Worm (Caenorhabditis elegans): ENCODE data around the gene oat-1.
A peak's percentile ranks its signal among the peaks of the same experiment; 100 is the strongest.

DNA sequence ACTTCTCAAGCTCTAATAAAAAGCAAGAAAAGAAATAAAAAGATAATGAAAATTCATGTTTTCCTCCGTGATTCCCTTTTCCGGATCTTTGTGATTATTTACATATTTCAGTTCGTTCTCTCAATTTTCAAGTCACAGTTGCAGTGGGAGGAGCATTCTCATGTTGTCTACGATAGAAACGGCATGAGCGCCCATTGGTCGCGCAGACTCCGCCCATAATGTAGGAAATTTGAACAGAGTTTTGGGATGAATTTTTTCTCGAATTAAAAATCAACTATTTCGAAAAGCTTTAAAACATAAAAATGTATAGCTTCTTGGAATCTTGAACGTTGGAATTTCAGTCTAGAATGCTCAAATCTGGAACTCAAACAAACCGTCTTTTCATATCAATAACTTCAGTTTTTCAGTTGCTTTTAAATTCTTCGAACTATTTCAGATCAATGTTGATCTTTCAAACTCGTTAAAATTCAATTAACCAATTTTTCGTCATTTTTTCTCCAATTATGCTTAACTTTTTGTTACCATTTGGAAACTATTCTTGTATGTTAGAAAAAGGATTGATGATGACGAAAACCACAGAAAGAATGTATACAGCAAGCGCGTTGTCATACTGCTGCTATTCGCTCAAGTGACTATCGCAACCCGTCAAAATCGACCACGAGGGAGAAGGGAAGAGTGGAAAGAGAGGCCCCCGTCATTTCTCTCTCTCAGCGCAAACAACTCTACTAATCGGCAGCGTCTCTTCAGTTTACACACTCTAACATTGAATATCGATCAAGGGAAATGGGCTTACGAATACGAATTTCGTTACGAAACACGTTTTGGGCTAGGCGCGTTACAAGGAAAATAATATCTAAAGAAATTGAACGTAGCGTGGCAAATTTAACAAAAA lies 40.6 kb downstream of the oat-1 start:
- TF ChIP-seq ama-1 (optimal IDR thresholded peaks at IDR 0.05) (peak; percentile 90), ama-1 (GFP tag; optimal IDR thresholded peaks at IDR 0.05) (peak; percentile 17 to 82), atf-7 (tag; optimal IDR thresholded peaks at IDR 0.05) (peak; percentile 14), snpc-1.1 (tag; optimal IDR thresholded peaks at IDR 0.05; ENCODE audit: insufficient read depth) (peak; percentile 1), mel-28 (tag; optimal IDR thresholded peaks at IDR 0.05; ENCODE audit: borderline replicate concordance) (no peak), ets-4 (GFP tag; optimal IDR thresholded peaks at IDR 0.05) (peak; percentile 75), snpc-4 (GFP tag; optimal IDR thresholded peaks at IDR 0.05) (no peak), snpc-4 (tag; optimal IDR thresholded peaks at IDR 0.05) (peak in 3 of 4 experiments; percentile 33 to 77 (median 76)), unc-62 (GFP tag; optimal IDR thresholded peaks at IDR 0.05) (peak; percentile 94), ceh-27 (GFP tag; optimal IDR thresholded peaks at IDR 0.05) (peak; percentile 36), tbx-9 (tag; optimal IDR thresholded peaks at IDR 0.05; ENCODE audit: borderline replicate concordance) (no peak), ztf-25 (GFP tag; IDR thresholded peaks at IDR 0.05) (0 out of 2 replicates have a peak, but pooled peaks have one; percentile 14), C06A6.2 (GFP tag; conservative IDR thresholded peaks at IDR 0.05) (peak; percentile 10; the same call in 1 of the 2 replicates), mes-4 (tag; optimal IDR thresholded peaks at IDR 0.05) (no peak), die-1 (tag; optimal IDR thresholded peaks at IDR 0.05) (no peak), nhr-120 (GFP tag; IDR thresholded peaks at IDR 0.05) (no peak)

Data from whole organism, young adult.